Fruit fly (Drosophila melanogaster): ENCODE measurements around the gene Grx3.

The Grx3 gene

dm6 chr2L:13394903-13395302 is 28.7 kb downstream of the Grx3 start, which contains the start of gene RpL24 (continued):
- TF ChIP-seq cg (GFP tag; optimal IDR thresholded peaks at IDR 0.05) (no peak), Atf-2 (GFP tag; optimal IDR thresholded peaks at IDR 0.05) (peak; percentile 83), mam (GFP tag; optimal IDR thresholded peaks at IDR 0.05) (peak; percentile 79), CG18262 (tag; optimal IDR thresholded peaks at IDR 0.05) (peak; percentile 82), CG12219 (GFP tag; optimal IDR thresholded peaks at IDR 0.05) (peak; percentile 92), Ssrp (tag; optimal IDR thresholded peaks at IDR 0.05) (peak; percentile 27), jumu (GFP tag; optimal IDR thresholded peaks at IDR 0.05) (peak; percentile 63), CG6254 (GFP tag; optimal IDR thresholded peaks at IDR 0.05) (peak; percentile 86), CG13775 (GFP tag; optimal IDR thresholded peaks at IDR 0.05) (peak; percentile 96), crp (GFP tag; optimal IDR thresholded peaks at IDR 0.05) (peak in 1 of 2 experiments; percentile 63), CG13123 (GFP tag; optimal IDR thresholded peaks at IDR 0.05) (peak; percentile 83), ssp (GFP tag; IDR thresholded peaks at IDR 0.05) (peak; percentile 31; the same call in 1 of the 2 replicates), CG17186 (GFP tag; optimal IDR thresholded peaks at IDR 0.05) (peak; percentile 99), btn (GFP tag; optimal IDR thresholded peaks at IDR 0.05) (peak; percentile 89), CG14014 (GFP tag; IDR thresholded peaks at IDR 0.05) (peak; percentile 89), ash1 (GFP tag; optimal IDR thresholded peaks at IDR 0.05) (peak; percentile 94), grau (tag; optimal IDR thresholded peaks at IDR 0.05) (peak; percentile 81), Hsf (GFP tag; optimal IDR thresholded peaks at IDR 0.05) (peak; percentile 90), hkb (optimal IDR thresholded peaks at IDR 0.05) (no peak), hkb (GFP tag; IDR thresholded peaks at IDR 0.05) (peak; percentile 94), p53 (GFP tag; optimal IDR thresholded peaks at IDR 0.05) (peak; percentile 88), CG11560 (tag; IDR thresholded peaks at IDR 0.05) (no peak), so (GFP tag; IDR thresholded peaks at IDR 0.05) (peak; percentile 92; the same call in 2 of the 3 replicates), CG12942 (GFP tag; optimal IDR thresholded peaks at IDR 0.05) (peak; percentile 77), crc (GFP tag; optimal IDR thresholded peaks at IDR 0.05) (peak; percentile 68), danr (GFP tag; IDR thresholded peaks at IDR 0.05) (peak; percentile 42; the same call in 1 of the 2 replicates), Tbp (GFP tag; optimal IDR thresholded peaks at IDR 0.05) (no peak), pan (optimal IDR thresholded peaks at IDR 0.05) (no peak), pan (GFP tag; optimal IDR thresholded peaks at IDR 0.05 in 1 of 2, IDR thresholded peaks at IDR 0.05 in 1 of 2) (peak in 1 of 2 experiments; percentile 88), pzg (GFP tag; optimal IDR thresholded peaks at IDR 0.05) (peak; percentile 88), tna (GFP tag; IDR thresholded peaks at IDR 0.05; ENCODE audit: partially characterized antibody) (no peak), Chrac-16 (GFP tag; optimal IDR thresholded peaks at IDR 0.05) (peak; percentile 71), CG1529 (GFP tag; optimal IDR thresholded peaks at IDR 0.05) (peak; percentile 83), CrebB (tag; optimal IDR thresholded peaks at IDR 0.05) (peak; percentile 93), jing (GFP tag; optimal IDR thresholded peaks at IDR 0.05) (peak; percentile 46), Fer1 (GFP tag; optimal IDR thresholded peaks at IDR 0.05) (peak; percentile 97), CG3065 (GFP tag; optimal IDR thresholded peaks at IDR 0.05) (peak; percentile 78), Hr39 (optimal IDR thresholded peaks at IDR 0.05) (no peak), Hand (GFP tag; optimal IDR thresholded peaks at IDR 0.05) (peak; percentile 88), CG2889 (GFP tag; IDR thresholded peaks at IDR 0.05) (peak; percentile 53; the same call in 1 of the 3 replicates), CG8281 (tag; optimal IDR thresholded peaks at IDR 0.05) (peak; percentile 66), dmrt99B (tag; optimal IDR thresholded peaks at IDR 0.05) (peak; percentile 80), psq (GFP tag; optimal IDR thresholded peaks at IDR 0.05) (peak; percentile 83), CG4328 (GFP tag; optimal IDR thresholded peaks at IDR 0.05) (peak; percentile 95), CG12236 (GFP tag; optimal IDR thresholded peaks at IDR 0.05) (peak; percentile 92), ftz-f1 (GFP tag; optimal IDR thresholded peaks at IDR 0.05) (peak; percentile 27), CG30431 (GFP tag; optimal IDR thresholded peaks at IDR 0.05) (peak; percentile 72), CG9797 (GFP tag; optimal IDR thresholded peaks at IDR 0.05) (peak; percentile 90), NfI (GFP tag; optimal IDR thresholded peaks at IDR 0.05) (peak; percentile 96), CG6689 (GFP tag; IDR thresholded peaks at IDR 0.05) (peak; percentile 72), CG6683 (GFP tag; optimal IDR thresholded peaks at IDR 0.05) (peak; percentile 90), onecut (GFP tag; IDR thresholded peaks at IDR 0.05) (peak; percentile 94)
